Worm (Caenorhabditis elegans): Measurements from ENCODE around the gene T10D4.6.

The T10D4.6 gene

ce11 chrII:3151615-3152014, 32.5 kb downstream of the T10D4.6 start, which contains the start of the genes T10D4.14 and T10D4.19:
T10D4.14 (minus strand) TSS chrII:3151715.
T10D4.19 (plus strand) TSS chrII:3151918.
- TF ChIP-seq nhr-129 (tag; optimal IDR thresholded peaks at IDR 0.05) (no peak), gmeb-1 (tag; optimal IDR thresholded peaks at IDR 0.05) (no peak), nhr-6 (tag; optimal IDR thresholded peaks at IDR 0.05) (no peak), blmp-1 (tag; optimal IDR thresholded peaks at IDR 0.05; ENCODE audit: insufficient read depth) (no peak), nhr-77 (tag; optimal IDR thresholded peaks at IDR 0.05) (no peak), zag-1 (tag; optimal IDR thresholded peaks at IDR 0.05) (no peak), ceh-16 (tag; optimal IDR thresholded peaks at IDR 0.05) (no peak), fos-1 (tag; optimal IDR thresholded peaks at IDR 0.05) (no peak), unc-62 (GFP tag; optimal IDR thresholded peaks at IDR 0.05) (no peak), lin-39 (tag; optimal IDR thresholded peaks at IDR 0.05) (no peak), mdl-1 (tag; optimal IDR thresholded peaks at IDR 0.05) (no peak), alr-1 (tag; optimal IDR thresholded peaks at IDR 0.05) (no peak), C34F6.9 (tag; optimal IDR thresholded peaks at IDR 0.05) (no peak), nhr-23 (tag; optimal IDR thresholded peaks at IDR 0.05) (no peak), aly-2 (tag; optimal IDR thresholded peaks at IDR 0.05) (no peak), R02D3.7 (tag; optimal IDR thresholded peaks at IDR 0.05) (no peak), nhr-10 (tag; optimal IDR thresholded peaks at IDR 0.05) (no peak)

DNA sequence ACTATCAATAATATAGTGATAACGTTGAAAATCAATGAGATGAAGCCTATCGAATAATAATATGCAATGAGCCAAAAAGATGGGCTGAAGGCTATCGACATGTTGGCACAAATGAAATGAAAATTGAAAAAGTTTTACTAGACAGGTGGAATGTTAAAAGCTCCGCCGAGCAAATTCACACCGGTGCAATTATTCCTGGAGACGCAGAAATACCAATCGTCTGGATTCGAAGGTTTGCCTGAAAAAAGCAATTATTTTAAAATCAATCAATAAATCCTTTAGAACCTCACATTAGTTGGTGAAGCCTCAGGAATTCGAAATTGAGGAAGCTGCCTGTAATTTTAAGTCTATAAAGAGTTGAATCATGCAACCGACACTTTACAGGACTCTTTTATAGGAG, 35.3 kb downstream of the T10D4.6 start, which contains the start of gene sri-32:
Gene sri-32 (minus strand): TSS at position 101 of the 400 bp plus-strand sequence.
- TF ChIP-seq lsy-2 (tag; optimal IDR thresholded peaks at IDR 0.05) (no peak), ztf-11 (tag; optimal IDR thresholded peaks at IDR 0.05) (no peak), nhr-237 (tag; optimal IDR thresholded peaks at IDR 0.05) (no peak), nhr-12 (tag; optimal IDR thresholded peaks at IDR 0.05) (no peak), nhr-11 (tag; optimal IDR thresholded peaks at IDR 0.05) (no peak), nhr-6 (tag; optimal IDR thresholded peaks at IDR 0.05) (no peak), unc-55 (GFP tag; optimal IDR thresholded peaks at IDR 0.05) (no peak), ZK546.5 (tag; optimal IDR thresholded peaks at IDR 0.05) (no peak), mbf-1 (tag; optimal IDR thresholded peaks at IDR 0.05) (no peak), nhr-25 (tag; optimal IDR thresholded peaks at IDR 0.05) (no peak), nhr-129 (tag; optimal IDR thresholded peaks at IDR 0.05) (no peak)

ce11 chrII:3156749-3157148, 37.6 kb downstream of the T10D4.6 start, which contains the start of gene sri-33:
sri-33 (minus strand) TSS chrII:3156849.
- TF ChIP-seq peb-1 (tag; optimal IDR thresholded peaks at IDR 0.05) (no peak), nhr-21 (tag; optimal IDR thresholded peaks at IDR 0.05) (peak; percentile 5)

ce11 chrII:3158985-3159384, 39.9 kb downstream of the T10D4.6 start, which contains the start of gene sri-34:
sri-34 (minus strand) TSS chrII:3159085.
- TF ChIP-seq mbf-1 (tag; optimal IDR thresholded peaks at IDR 0.05) (no peak), ztf-1 (GFP tag; conservative IDR thresholded peaks at IDR 0.05) (no peak), nhr-12 (tag; optimal IDR thresholded peaks at IDR 0.05) (no peak)

- TF ChIP-seq mbf-1 (tag; optimal IDR thresholded peaks at IDR 0.05) (no peak), aly-2 (tag; optimal IDR thresholded peaks at IDR 0.05) (no peak), lsy-2 (tag; optimal IDR thresholded peaks at IDR 0.05) (no peak), nhr-12 (tag; optimal IDR thresholded peaks at IDR 0.05) (no peak), F13H6.1 (tag; optimal IDR thresholded peaks at IDR 0.05) (no peak), zag-1 (tag; optimal IDR thresholded peaks at IDR 0.05) (no peak), unc-55 (GFP tag; optimal IDR thresholded peaks at IDR 0.05) (no peak), dmd-4 (tag; optimal IDR thresholded peaks at IDR 0.05) (no peak), nhr-23 (tag; optimal IDR thresholded peaks at IDR 0.05) (no peak), peb-1 (tag; optimal IDR thresholded peaks at IDR 0.05) (no peak), lin-39 (tag; optimal IDR thresholded peaks at IDR 0.05) (no peak), ceh-16 (tag; optimal IDR thresholded peaks at IDR 0.05) (no peak), ztf-1 (GFP tag; conservative IDR thresholded peaks at IDR 0.05) (no peak), egl-27 (tag; optimal IDR thresholded peaks at IDR 0.05) (no peak), nhr-129 (tag; optimal IDR thresholded peaks at IDR 0.05) (no peak)
Measured at ce11 chrII:3170089-3170488, 51.0 kb downstream of the T10D4.6 start, which contains the start of gene fbxc-55. fbxc-55 (minus strand) TSS chrII:3170189.

- TF ChIP-seq mab-5 (tag; optimal IDR thresholded peaks at IDR 0.05): no peak
- no peak for TF ChIP-seq elt-1 (tag; optimal IDR thresholded peaks at IDR 0.05)
- no peak for TF ChIP-seq nhr-129 (tag; optimal IDR thresholded peaks at IDR 0.05)
- no peak for TF ChIP-seq unc-55 (GFP tag; optimal IDR thresholded peaks at IDR 0.05)
- no peak for TF ChIP-seq lin-11 (tag; optimal IDR thresholded peaks at IDR 0.05)
- no peak for TF ChIP-seq ZK546.5 (tag; optimal IDR thresholded peaks at IDR 0.05)
- TF ChIP-seq Y55F3AM.14 (GFP tag; optimal IDR thresholded peaks at IDR 0.05): no peak
- no peak for TF ChIP-seq alr-1 (tag; optimal IDR thresholded peaks at IDR 0.05)
- no peak for TF ChIP-seq nhr-25 (tag; optimal IDR thresholded peaks at IDR 0.05)
- TF ChIP-seq sma-3 (GFP tag; optimal IDR thresholded peaks at IDR 0.05): no peak
- TF ChIP-seq sem-4 (tag; optimal IDR thresholded peaks at IDR 0.05): no peak
- TF ChIP-seq mdl-1 (tag; optimal IDR thresholded peaks at IDR 0.05): no peak
- TF ChIP-seq lin-13 (GFP tag; optimal IDR thresholded peaks at IDR 0.05): no peak
- no peak for TF ChIP-seq crh-2 (tag; optimal IDR thresholded peaks at IDR 0.05)
- no peak for TF ChIP-seq fos-1 (tag; optimal IDR thresholded peaks at IDR 0.05)
- no peak for TF ChIP-seq nhr-21 (tag; optimal IDR thresholded peaks at IDR 0.05)
- TF ChIP-seq lsy-2 (tag; optimal IDR thresholded peaks at IDR 0.05): no peak
- TF ChIP-seq mbf-1 (tag; optimal IDR thresholded peaks at IDR 0.05): no peak
- TF ChIP-seq R02D3.7 (tag; optimal IDR thresholded peaks at IDR 0.05): no peak
- TF ChIP-seq nhr-237 (tag; optimal IDR thresholded peaks at IDR 0.05): no peak
Measured at ce11 chrII:3172176-3172575, 53.0 kb downstream of the T10D4.6 start, which contains the start of gene Y27F2A.10. Y27F2A.10 (minus strand) TSS chrII:3172276.
